Worm (Caenorhabditis elegans) whole organism, L1 larva: ENCODE results near the gene Y22D7AL.11.

ENCODE experiments used
- alr-1 ChIP-seq: fragments of 200-800 bp; sonication (Bioruptor generic); optimal IDR thresholded peaks from 2 replicates; lab custom pipeline; 2018; ENCODE audit warnings: borderline replicate concordance, mild to moderate bottlenecking, missing genetic modification characterization, missing compliant biosample characterization
- aly-2 ChIP-seq: fragments of 150-350 bp; optimal IDR thresholded peaks from 2 replicates; lab custom pipeline; 2014; ENCODE audit warnings: missing biosample characterization, missing genetic modification characterization
- ama-1 ChIP-seq: fragments of 150-350 bp; optimal IDR thresholded peaks from 2 replicates; lab custom pipeline; 2014
- blmp-1 ChIP-seq: fragments of 150-350 bp; optimal IDR thresholded peaks from 2 replicates; lab custom pipeline; 2014; ENCODE audit warnings: missing biosample characterization, missing genetic modification characterization
- ceh-63 ChIP-seq: fragments of 200-800 bp; sonication (Bioruptor generic); optimal IDR thresholded peaks from 2 replicates; lab custom pipeline; 2018; ENCODE audit warnings: mild to moderate bottlenecking, missing genetic modification characterization, missing compliant biosample characterization
- ceh-8 ChIP-seq: fragments of 200-800 bp; sonication (Bioruptor generic); optimal IDR thresholded peaks from 2 replicates; lab custom pipeline; 2018; ENCODE audit warnings: mild to moderate bottlenecking, missing genetic modification characterization, moderate library complexity, missing compliant biosample characterization
- efl-1 ChIP-seq, 4 experiments: fragments of 150-350 bp; optimal IDR thresholded peaks in 3 of 4; peaks in 1 of 4; 1 replicate in 1 of 4; 2 replicates in 3 of 4; lab custom pipeline; 2014; ENCODE audit warnings: missing biosample characterization in 2 of 4, missing genetic modification characterization in 2 of 4, missing genetic modification reagents in 2 of 4
- elt-2 ChIP-seq: sonication (generic microtip); optimal IDR thresholded peaks from 2 replicates; lab custom pipeline; 2016; ENCODE audit warnings: missing genetic modification characterization, mild to moderate bottlenecking, inconsistent platforms, missing compliant biosample characterization, missing genetic modification reagents
- ets-5 ChIP-seq: fragments of 200-800 bp; sonication (Bioruptor generic); IDR thresholded peaks from 2 replicates; pipeline ENCODE4 v1.3.6; 2022; ENCODE audit warnings: missing genetic modification characterization, missing compliant biosample characterization
- fkh-8 ChIP-seq: sonication (generic microtip); optimal IDR thresholded peaks from 2 replicates; lab custom pipeline; 2016; ENCODE audit warnings: mild to moderate bottlenecking, missing genetic modification characterization, missing compliant biosample characterization
- grh-1 ChIP-seq: fragments of 200-800 bp; sonication (Bioruptor generic); IDR thresholded peaks from 2 replicates; pipeline ENCODE4 v1.3.6; 2022; ENCODE audit warnings: missing genetic modification reagents, missing genetic modification characterization, missing compliant biosample characterization
- hlh-17 ChIP-seq: fragments of 200-800 bp; sonication (Bioruptor generic); optimal IDR thresholded peaks from 2 replicates; lab custom pipeline; 2018; ENCODE audit warnings: missing genetic modification characterization, mild to moderate bottlenecking, missing compliant biosample characterization, moderate library complexity, borderline replicate concordance
- hlh-4 ChIP-seq: sonication (generic microtip); optimal IDR thresholded peaks from 2 replicates; lab custom pipeline; 2016; ENCODE audit warnings: mild to moderate bottlenecking, missing genetic modification characterization, missing compliant biosample characterization
- hpl-2 ChIP-seq: fragments of 150-350 bp; optimal IDR thresholded peaks from 2 replicates; lab custom pipeline; 2014; ENCODE audit warnings: missing biosample characterization, missing genetic modification reagents, missing genetic modification characterization
- jun-1 ChIP-seq: fragments of 150-350 bp; optimal IDR thresholded peaks from 2 replicates; lab custom pipeline; 2014; ENCODE audit warnings: missing biosample characterization, missing genetic modification reagents, missing genetic modification characterization
- lin-14 ChIP-seq: fragments of 200-800 bp; sonication (Bioruptor generic); optimal IDR thresholded peaks from 2 replicates; lab custom pipeline; 2018; ENCODE audit warnings: mild to moderate bottlenecking, missing genetic modification characterization, moderate library complexity, missing compliant biosample characterization
- lin-39 ChIP-seq: fragments of 150-350 bp; optimal IDR thresholded peaks from 2 replicates; lab custom pipeline; 2014; ENCODE audit warnings: missing biosample characterization, missing genetic modification reagents, missing genetic modification characterization
- lir-3 ChIP-seq: sonication (generic microtip); optimal IDR thresholded peaks from 2 replicates; lab custom pipeline; 2016; ENCODE audit warnings: mild to moderate bottlenecking, missing genetic modification characterization, moderate library complexity, missing compliant biosample characterization; ENCODE audit not compliant: poor library complexity
- mdl-1 ChIP-seq, 2 experiments: fragments of 150-350 bp; optimal IDR thresholded peaks; 2 replicates each; lab custom pipeline; 2014 to 2017; ENCODE audit warnings: missing biosample characterization in 2 of 2, missing genetic modification characterization in 2 of 2, inconsistent platforms in 1 of 2
- mef-2 ChIP-seq: fragments of 150-350 bp; optimal IDR thresholded peaks from 2 replicates; lab custom pipeline; 2014; ENCODE audit warnings: missing biosample characterization, missing genetic modification characterization
- mep-1 ChIP-seq: fragments of 150-350 bp; optimal IDR thresholded peaks from 2 replicates; lab custom pipeline; 2014; ENCODE audit warnings: missing biosample characterization, missing genetic modification characterization
- nhr-11 ChIP-seq: fragments of 150-350 bp; optimal IDR thresholded peaks from 2 replicates; lab custom pipeline; 2014; ENCODE audit warnings: missing biosample characterization, missing genetic modification characterization
- nhr-19 ChIP-seq: fragments of 200-800 bp; sonication (Bioruptor generic); conservative IDR thresholded peaks from 2 replicates; pipeline ENCODE4 v1.3.6; 2022; ENCODE audit warnings: missing genetic modification characterization, missing compliant biosample characterization
- nhr-237 ChIP-seq: fragments of 150-350 bp; optimal IDR thresholded peaks from 2 replicates; lab custom pipeline; 2014; ENCODE audit warnings: missing biosample characterization, missing genetic modification characterization
- nhr-77 ChIP-seq: fragments of 150-350 bp; optimal IDR thresholded peaks from 2 replicates; lab custom pipeline; 2014; ENCODE audit warnings: missing biosample characterization, missing genetic modification characterization
- nhr-84 ChIP-seq: sonication (generic microtip); optimal IDR thresholded peaks from 2 replicates; lab custom pipeline; 2017; ENCODE audit warnings: missing biosample characterization, missing genetic modification characterization
- pqm-1 ChIP-seq: sonication (generic microtip); optimal IDR thresholded peaks from 3 replicates; lab custom pipeline; 2017; ENCODE audit warnings: missing biosample characterization, missing genetic modification characterization
- snu-23 ChIP-seq: sonication (generic microtip); optimal IDR thresholded peaks from 2 replicates; lab custom pipeline; 2016; ENCODE audit warnings: missing genetic modification characterization, missing compliant biosample characterization
- sox-4 ChIP-seq: sonication (generic microtip); optimal IDR thresholded peaks from 2 replicates; lab custom pipeline; 2016; ENCODE audit warnings: missing genetic modification characterization, missing compliant biosample characterization
- sup-37 ChIP-seq: fragments of 200-800 bp; sonication (Bioruptor generic); optimal IDR thresholded peaks from 2 replicates; lab custom pipeline; 2018; ENCODE audit warnings: mild to moderate bottlenecking, missing genetic modification characterization, missing compliant biosample characterization
- swsn-7 ChIP-seq: sonication (generic microtip); optimal IDR thresholded peaks from 2 replicates; lab custom pipeline; 2016; ENCODE audit warnings: missing genetic modification characterization, missing compliant biosample characterization
- tbx-2 ChIP-seq: sonication (generic microtip); optimal IDR thresholded peaks from 2 replicates; lab custom pipeline; 2016; ENCODE audit warnings: missing genetic modification characterization, missing compliant biosample characterization
- unc-130 ChIP-seq: fragments of 150-350 bp; optimal IDR thresholded peaks from 2 replicates; lab custom pipeline; 2017; ENCODE audit warnings: missing biosample characterization, missing genetic modification characterization, inconsistent platforms
- unc-30 ChIP-seq: sonication (generic microtip); optimal IDR thresholded peaks from 2 replicates; lab custom pipeline; 2017; ENCODE audit warnings: missing biosample characterization, missing genetic modification characterization
- unc-86 ChIP-seq: sonication (generic microtip); optimal IDR thresholded peaks from 2 replicates; lab custom pipeline; 2016; ENCODE audit warnings: missing genetic modification characterization, missing compliant biosample characterization
- vab-15 ChIP-seq: sonication (generic microtip); optimal IDR thresholded peaks from 2 replicates; lab custom pipeline; 2017; ENCODE audit warnings: missing genotype, mild to moderate bottlenecking, missing genetic modification characterization, missing compliant biosample characterization
- xbp-1 ChIP-seq: sonication (generic microtip); optimal IDR thresholded peaks from 2 replicates; lab custom pipeline; 2016; ENCODE audit warnings: missing genetic modification characterization, missing compliant biosample characterization
- ztf-11 ChIP-seq, 2 experiments: sonication (generic microtip); optimal IDR thresholded peaks; 2 replicates each; lab custom pipeline; 2016 to 2017; ENCODE audit warnings: missing genetic modification characterization in 2 of 2, missing biosample characterization in 1 of 2, missing compliant biosample characterization in 1 of 2
- ztf-4 ChIP-seq: fragments of 150-350 bp; optimal IDR thresholded peaks from 2 replicates; lab custom pipeline; 2014; ENCODE audit warnings: missing biosample characterization, missing genetic modification characterization

The Y22D7AL.11 gene

DNA sequence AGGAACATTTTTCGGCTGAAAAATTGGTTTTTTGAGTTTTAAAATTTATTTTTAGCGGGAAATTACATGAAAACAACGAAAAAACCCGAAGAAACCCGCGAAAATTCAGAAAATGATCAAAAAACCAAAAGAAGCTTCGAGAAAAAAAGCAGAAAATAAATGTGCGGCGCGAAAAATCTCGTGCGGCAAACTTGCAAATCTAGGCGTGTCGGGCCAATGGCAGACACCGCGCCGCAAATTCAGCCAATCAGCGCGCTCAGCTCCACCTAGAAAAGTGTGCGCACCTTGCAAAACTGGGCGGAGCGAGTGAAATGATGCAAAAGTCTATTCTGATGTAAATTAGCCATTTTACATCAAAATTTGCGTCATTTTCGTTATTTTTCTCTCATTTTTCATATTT lies 15.3 kb downstream of the Y22D7AL.11 start, which contains the start of gene Y22D7AL.10 (continued):
- TF ChIP-seq lin-39 (tag; lab: Kevin White, UChicago) (peak; percentile 99), lin-14 (GFP tag; lab: Kevin White, UChicago) (peak; percentile 99), nhr-11 (peak; percentile 92), lir-3 (tag; lab: Kevin White, UChicago) (peak; percentile 97), unc-130 (tag; lab: Kevin White, UChicago) (peak; percentile 97), aly-2 (tag; lab: Kevin White, UChicago) (peak; percentile 96), nhr-237 (tag; lab: Kevin White, UChicago) (peak; percentile 93), fkh-8 (tag; lab: Kevin White, UChicago) (peak; percentile 99), ets-5 (GFP tag; lab: Robert Waterston, UW) (no peak), swsn-7 (tag; lab: Kevin White, UChicago) (peak; percentile 99), elt-2 (tag; lab: Kevin White, UChicago) (peak; percentile 96), sox-4 (peak; percentile 98), vab-15 (tag; lab: Kevin White, UChicago) (peak; percentile 85), jun-1 (tag; lab: Kevin White, UChicago) (peak; percentile 98), ztf-11 (tag; optimal IDR thresholded peaks at IDR 0.05; lab: Kevin White, UChicago) (peak; percentile 99 to 100), tbx-2 (peak; percentile 99), alr-1 (no peak), efl-1 (optimal IDR thresholded peaks at IDR 0.05; lab: Kevin White, UChicago) (peak; percentile 95), efl-1 (GFP tag; optimal IDR thresholded peaks at IDR 0.05 in 1 of 2; lab: Kevin White, UChicago) (peak; percentile 86 to 99), unc-86 (tag; lab: Kevin White, UChicago) (peak; percentile 100), nhr-19 (GFP tag; lab: Robert Waterston, UW) (peak; percentile 99), pqm-1 (tag; lab: Kevin White, UChicago) (no peak), mep-1 (tag; lab: Kevin White, UChicago) (peak; percentile 93), mdl-1 (tag; optimal IDR thresholded peaks at IDR 0.05; lab: Kevin White, UChicago) (peak in 1 of 2 experiments; percentile 92), hlh-17 (GFP tag; lab: Kevin White, UChicago) (peak; percentile 65), grh-1 (peak; percentile 99), nhr-84 (tag; lab: Kevin White, UChicago) (no peak), snu-23 (GFP tag; lab: Kevin White, UChicago) (peak; percentile 99), nhr-77 (tag; lab: Kevin White, UChicago) (peak; percentile 92), blmp-1 (tag; lab: Kevin White, UChicago) (peak; percentile 82), hlh-4 (tag; lab: Kevin White, UChicago) (no peak), hpl-2 (GFP tag; lab: Kevin White, UChicago) (peak; percentile 97), mef-2 (tag; lab: Kevin White, UChicago) (peak; percentile 85), sup-37 (GFP tag; lab: Kevin White, UChicago) (peak; percentile 98), unc-30 (peak; percentile 88)

ce11 chrIII:1618312-1618711 lies 15.9 kb downstream of the Y22D7AL.11 start:
- TF ChIP-seq mdl-1 (tag; optimal IDR thresholded peaks at IDR 0.05; lab: Kevin White, UChicago) (no peak), lin-14 (GFP tag; lab: Kevin White, UChicago) (no peak), ceh-8 (GFP tag; lab: Kevin White, UChicago) (no peak), ztf-4 (tag; lab: Kevin White, UChicago) (no peak), efl-1 (optimal IDR thresholded peaks at IDR 0.05; lab: Kevin White, UChicago) (no peak), efl-1 (GFP tag; optimal IDR thresholded peaks at IDR 0.05 in 1 of 2; lab: Kevin White, UChicago) (no peak), snu-23 (GFP tag; lab: Kevin White, UChicago) (no peak), lir-3 (tag; lab: Kevin White, UChicago) (no peak), ceh-63 (GFP tag; lab: Kevin White, UChicago) (no peak), mep-1 (tag; lab: Kevin White, UChicago) (no peak), mef-2 (tag; lab: Kevin White, UChicago) (no peak), ama-1 (lab: Kevin White, UChicago) (no peak), xbp-1 (tag; lab: Kevin White, UChicago) (no peak)
